Fruit fly (Drosophila melanogaster) whole organism, embryonic: ENCODE measurements around the gene sicily.
A peak's percentile ranks its signal among the peaks of the same experiment; 100 is the strongest.

Source experiments
- Antp ChIP-seq: fragments of 200-800 bp; sonication (Bioruptor generic); optimal IDR thresholded peaks from 3 replicates; lab custom pipeline; 2016; ENCODE audit warnings: missing biosample characterization, missing genetic modification characterization
- Atf-2 ChIP-seq: fragments of 200-800 bp; sonication (Bioruptor generic); optimal IDR thresholded peaks from 2 replicates; lab custom pipeline; 2016; ENCODE audit warnings: missing biosample characterization, missing genetic modification characterization
- CG11247 ChIP-seq: fragments of 200-800 bp; sonication (Bioruptor generic); IDR thresholded peaks from 2 replicates; pipeline ENCODE4 v1.3.6; 2022; ENCODE audit warnings: missing biosample characterization, missing genetic modification characterization
- CG11456 ChIP-seq: fragments of 200-800 bp; sonication (Bioruptor generic); IDR thresholded peaks from 3 replicates; pipeline ENCODE4 v1.3.6; 2022; ENCODE audit warnings: missing biosample characterization, missing genetic modification characterization
- CG11696 ChIP-seq: fragments of 200-800 bp; sonication (Bioruptor generic); IDR thresholded peaks from 2 replicates; pipeline ENCODE4 v1.3.6; 2022; ENCODE audit warnings: missing biosample characterization, missing genetic modification characterization
- CG12769 ChIP-seq: fragments of 200-800 bp; sonication (Bioruptor generic); optimal IDR thresholded peaks from 2 replicates; lab custom pipeline; 2019; ENCODE audit warnings: missing biosample characterization, mild to moderate bottlenecking, missing genetic modification characterization, moderate library complexity
- CG12942 ChIP-seq: fragments of 200-800 bp; sonication (Bioruptor generic); optimal IDR thresholded peaks from 3 replicates; lab custom pipeline; 2016; ENCODE audit warnings: missing biosample characterization, missing genetic modification characterization
- CG13424 ChIP-seq: fragments of 200-800 bp; sonication (Bioruptor generic); optimal IDR thresholded peaks from 2 replicates; lab custom pipeline; 2019; ENCODE audit warnings: missing biosample characterization, mild to moderate bottlenecking, missing genetic modification characterization, moderate library complexity
- CG14014 ChIP-seq: fragments of 200-800 bp; sonication (Bioruptor generic); IDR thresholded peaks from 2 replicates; pipeline ENCODE4 v1.3.6; 2022; ENCODE audit warnings: missing biosample characterization, missing genetic modification characterization
- CG14965 ChIP-seq: fragments of 200-800 bp; sonication (Bioruptor generic); optimal IDR thresholded peaks from 2 replicates; lab custom pipeline; 2016; ENCODE audit warnings: missing biosample characterization, missing genetic modification characterization, borderline replicate concordance
- CG15601 ChIP-seq: fragments of 200-800 bp; sonication (Bioruptor generic); optimal IDR thresholded peaks from 3 replicates; lab custom pipeline; 2019; ENCODE audit warnings: missing biosample characterization, mild to moderate bottlenecking, missing genetic modification characterization, moderate library complexity
- CG1647 ChIP-seq: fragments of 200-800 bp; sonication (Bioruptor generic); optimal IDR thresholded peaks from 3 replicates; lab custom pipeline; 2016; ENCODE audit warnings: missing biosample characterization, missing genetic modification characterization
- CG17912 ChIP-seq: fragments of 200-800 bp; sonication (Bioruptor generic); optimal IDR thresholded peaks from 2 replicates; lab custom pipeline; 2018; ENCODE audit warnings: missing biosample characterization, mild to moderate bottlenecking, missing genetic modification characterization
- CG3065 ChIP-seq: fragments of 200-800 bp; sonication (Bioruptor generic); optimal IDR thresholded peaks from 2 replicates; lab custom pipeline; 2016; ENCODE audit warnings: missing biosample characterization, missing genetic modification characterization
- CG3281 ChIP-seq: fragments of 200-800 bp; sonication (Bioruptor generic); optimal IDR thresholded peaks from 3 replicates; lab custom pipeline; 2017; ENCODE audit warnings: missing biosample characterization, mild to moderate bottlenecking, missing genetic modification characterization
- CG34376 ChIP-seq: fragments of 200-800 bp; sonication (Bioruptor generic); optimal IDR thresholded peaks from 2 replicates; lab custom pipeline; 2018; ENCODE audit warnings: missing biosample characterization, mild to moderate bottlenecking, missing genetic modification characterization
- CG34422 ChIP-seq: fragments of 200-800 bp; sonication (Bioruptor generic); IDR thresholded peaks from 3 replicates; pipeline ENCODE4 v1.3.6; 2022; ENCODE audit warnings: missing biosample characterization, missing genetic modification characterization
- CG4360 ChIP-seq: fragments of 200-800 bp; sonication (Bioruptor generic); IDR thresholded peaks from 2 replicates; pipeline ENCODE4 v1.3.6; 2022; ENCODE audit warnings: missing biosample characterization, missing genetic modification characterization
- CG43689 ChIP-seq: fragments of 200-800 bp; sonication (Bioruptor generic); IDR thresholded peaks from 2 replicates; pipeline ENCODE4 v1.3.6; 2022; ENCODE audit warnings: missing biosample characterization, missing genetic modification characterization
- CG8290 ChIP-seq, 3 experiments: fragments of 200-800 bp; sonication (Bioruptor generic); optimal IDR thresholded peaks; 2 replicates each; lab custom pipeline; 2016 to 2019; ENCODE audit warnings: missing biosample characterization in 3 of 3, missing genetic modification characterization in 3 of 3, mild to moderate bottlenecking in 2 of 3, moderate library complexity in 1 of 3
- CG8944 ChIP-seq: fragments of 200-800 bp; sonication (Bioruptor generic); optimal IDR thresholded peaks from 3 replicates; lab custom pipeline; 2016; ENCODE audit warnings: missing biosample characterization, missing genetic modification characterization
- CG9215 ChIP-seq: fragments of 200-800 bp; sonication (Bioruptor generic); IDR thresholded peaks from 2 replicates; pipeline ENCODE4 v1.3.6; 2022; ENCODE audit warnings: missing biosample characterization, missing genetic modification characterization
- CHES-1-like ChIP-seq: fragments of 200-800 bp; sonication (Bioruptor generic); optimal IDR thresholded peaks from 2 replicates; lab custom pipeline; 2016; ENCODE audit warnings: missing biosample characterization, missing genetic modification characterization
- Camta ChIP-seq: fragments of 200-800 bp; sonication (Bioruptor generic); optimal IDR thresholded peaks from 2 replicates; lab custom pipeline; 2016; ENCODE audit warnings: missing biosample characterization, missing genetic modification characterization
- Dfd ChIP-seq, 2 experiments: fragments of >200 bp; optimal IDR thresholded peaks; 2 replicates each; lab custom pipeline; 2017; ENCODE audit warnings: missing biosample characterization in 2 of 2, missing genetic modification characterization in 2 of 2
- Drgx ChIP-seq: fragments of 200-800 bp; sonication (Bioruptor generic); IDR thresholded peaks from 2 replicates; pipeline ENCODE4 v1.3.6; 2022; ENCODE audit warnings: missing biosample characterization, missing genetic modification characterization
- E2f1 ChIP-seq: fragments of 200-800 bp; sonication (Bioruptor generic); IDR thresholded peaks from 2 replicates; pipeline ENCODE4 v1.3.6; 2022; ENCODE audit warnings: missing biosample characterization, missing genetic modification characterization
- Hey ChIP-seq: fragments of 200-800 bp; sonication (Bioruptor generic); optimal IDR thresholded peaks from 3 replicates; lab custom pipeline; 2018; ENCODE audit warnings: missing biosample characterization, mild to moderate bottlenecking, missing genetic modification characterization
- HmgZ ChIP-seq: fragments of 200-800 bp; sonication (Bioruptor generic); optimal IDR thresholded peaks from 2 replicates; lab custom pipeline; 2018; ENCODE audit warnings: missing biosample characterization, mild to moderate bottlenecking, missing genetic modification characterization
- Hmx ChIP-seq: fragments of 200-800 bp; sonication (Bioruptor generic); optimal IDR thresholded peaks from 2 replicates; lab custom pipeline; 2016; ENCODE audit warnings: missing biosample characterization, missing genetic modification characterization
- TFAM ChIP-seq: fragments of 200-800 bp; sonication (Bioruptor generic); optimal IDR thresholded peaks from 2 replicates; lab custom pipeline; 2017; ENCODE audit warnings: missing biosample characterization, missing genetic modification characterization, inconsistent platforms
- Tbp ChIP-seq: fragments of >200 bp; optimal IDR thresholded peaks from 2 replicates; lab custom pipeline; 2018; ENCODE audit warnings: missing biosample characterization, missing genetic modification characterization
- Usf ChIP-seq: fragments of 200-800 bp; sonication (Bioruptor generic); optimal IDR thresholded peaks from 2 replicates; lab custom pipeline; 2017; ENCODE audit warnings: missing genotype, missing biosample characterization, missing genetic modification characterization
- az2 ChIP-seq: fragments of 200-800 bp; sonication (Bioruptor generic); optimal IDR thresholded peaks from 3 replicates; lab custom pipeline; 2016; ENCODE audit warnings: missing biosample characterization, missing genetic modification characterization
- bigmax ChIP-seq: fragments of 200-800 bp; sonication (Bioruptor generic); optimal IDR thresholded peaks from 2 replicates; lab custom pipeline; 2018; ENCODE audit warnings: missing biosample characterization, mild to moderate bottlenecking, missing genetic modification characterization
- emc ChIP-seq: fragments of 200-800 bp; sonication (Bioruptor generic); optimal IDR thresholded peaks from 2 replicates; lab custom pipeline; 2016; ENCODE audit warnings: missing biosample characterization, missing genetic modification characterization
- en ChIP-seq: fragments of 200-800 bp; sonication (Bioruptor generic); optimal IDR thresholded peaks from 2 replicates; lab custom pipeline; 2016; ENCODE audit warnings: missing biosample characterization, missing genetic modification characterization
- fru ChIP-seq: fragments of >200 bp; optimal IDR thresholded peaks from 2 replicates; lab custom pipeline; 2017
- gcm ChIP-seq: fragments of 200-800 bp; sonication (Bioruptor generic); optimal IDR thresholded peaks from 2 replicates; lab custom pipeline; 2019; ENCODE audit warnings: missing biosample characterization, mild to moderate bottlenecking, missing genetic modification characterization, moderate library complexity
- gro ChIP-seq: fragments of 200-800 bp; sonication (Bioruptor generic); optimal IDR thresholded peaks from 2 replicates; lab custom pipeline; 2016; ENCODE audit warnings: missing biosample characterization, missing genetic modification characterization
- gsb-n ChIP-seq: fragments of 200-800 bp; sonication (Bioruptor generic); optimal IDR thresholded peaks from 3 replicates; lab custom pipeline; 2018; ENCODE audit warnings: missing biosample characterization, mild to moderate bottlenecking, missing genetic modification characterization
- h ChIP-seq: fragments of >200 bp; optimal IDR thresholded peaks from 2 replicates; lab custom pipeline; 2017
- her ChIP-seq: fragments of 200-800 bp; sonication (Bioruptor generic); optimal IDR thresholded peaks from 2 replicates; lab custom pipeline; 2016; ENCODE audit warnings: missing biosample characterization, missing genetic modification characterization
- jumu ChIP-seq: fragments of 200-800 bp; sonication (Bioruptor generic); optimal IDR thresholded peaks from 3 replicates; lab custom pipeline; 2016; ENCODE audit warnings: missing biosample characterization, missing genetic modification characterization
- kah ChIP-seq: fragments of 200-800 bp; sonication (Bioruptor generic); optimal IDR thresholded peaks from 2 replicates; lab custom pipeline; 2018; ENCODE audit warnings: missing biosample characterization, mild to moderate bottlenecking, missing genetic modification characterization
- maf-S ChIP-seq: fragments of 200-800 bp; sonication (Bioruptor generic); optimal IDR thresholded peaks from 2 replicates; lab custom pipeline; 2016; ENCODE audit warnings: missing biosample characterization, missing genetic modification characterization
- phol ChIP-seq: fragments of 200-800 bp; sonication (Bioruptor generic); optimal IDR thresholded peaks from 3 replicates; lab custom pipeline; 2018; ENCODE audit warnings: missing biosample characterization, mild to moderate bottlenecking, missing genetic modification characterization, moderate library complexity
- sens ChIP-seq: fragments of 200-800 bp; sonication (Bioruptor generic); peaks from one replicate; lab custom pipeline; 2016; ENCODE audit warnings: missing biosample characterization, missing genetic modification characterization
- seq ChIP-seq: fragments of 200-800 bp; sonication (Bioruptor generic); IDR thresholded peaks from 2 replicates; pipeline ENCODE4 v1.3.6; 2022; ENCODE audit warnings: missing biosample characterization, missing genetic modification characterization
- sqz ChIP-seq: fragments of 200-800 bp; sonication (Bioruptor generic); optimal IDR thresholded peaks from 3 replicates; lab custom pipeline; 2018; ENCODE audit warnings: missing biosample characterization, mild to moderate bottlenecking, missing genetic modification characterization
- ttk ChIP-seq: fragments of 200-800 bp; sonication (Bioruptor generic); IDR thresholded peaks from 2 replicates; pipeline ENCODE4 v2.1.2; 2022; ENCODE audit warnings: missing biosample characterization, missing genetic modification characterization
- vfl ChIP-seq: fragments of 200-800 bp; sonication (Bioruptor generic); optimal IDR thresholded peaks from 2 replicates; lab custom pipeline; 2016; ENCODE audit warnings: missing biosample characterization, missing genetic modification characterization
- zen ChIP-seq: fragments of 200-800 bp; sonication (Bioruptor generic); optimal IDR thresholded peaks from 3 replicates; lab custom pipeline; 2018; ENCODE audit warnings: missing biosample characterization, mild to moderate bottlenecking, missing genetic modification characterization, moderate library complexity
- zen2 ChIP-seq: fragments of 200-800 bp; sonication (Bioruptor generic); IDR thresholded peaks from 3 replicates; pipeline ENCODE4 v1.3.6; 2022; ENCODE audit warnings: missing biosample characterization, missing genetic modification characterization; ENCODE audit not compliant: partially characterized antibody

Gene sicily

dm6 chrX:11885356-11885755, 6.2 kb upstream of the sicily start (continued):
- TF ChIP-seq CG14014 (GFP tag; lab: Robert Waterston, UW) (no peak), CG8290 (GFP tag; optimal IDR thresholded peaks at IDR 0.05; lab: Kevin White, UChicago) (no peak), CG8290 (tag; optimal IDR thresholded peaks at IDR 0.05; lab: Kevin White, UChicago) (peak in 1 of 2 experiments; percentile 69), Antp (GFP tag; lab: Kevin White, UChicago) (no peak), sqz (GFP tag; lab: Kevin White, UChicago) (peak; percentile 12), Usf (GFP tag; lab: Kevin White, UChicago) (no peak), Tbp (GFP tag; lab: Kevin White, UChicago) (no peak), CG3065 (GFP tag; lab: Kevin White, UChicago) (no peak), emc (no peak), gro (no peak), bigmax (GFP tag; lab: Kevin White, UChicago) (no peak), en (GFP tag; lab: Kevin White, UChicago) (no peak), CG14965 (no peak), her (GFP tag; lab: Kevin White, UChicago) (no peak), CG15601 (tag; lab: Kevin White, UChicago) (no peak), CG13424 (tag; lab: Kevin White, UChicago) (peak; percentile 61), CG17912 (GFP tag; lab: Kevin White, UChicago) (no peak), CG3281 (peak; percentile 68), E2f1 (no peak), zen2 (no peak), gcm (GFP tag; lab: Kevin White, UChicago) (no peak), CG11696 (GFP tag; lab: Robert Waterston, UW) (no peak), CG4360 (GFP tag; lab: Robert Waterston, UW) (no peak), TFAM (no peak), CG1647 (GFP tag; lab: Kevin White, UChicago) (no peak), jumu (GFP tag; lab: Kevin White, UChicago) (no peak), CG34422 (GFP tag; lab: Robert Waterston, UW) (no peak), CG9215 (GFP tag; lab: Robert Waterston, UW) (no peak), fru (lab: Kevin White, UChicago) (no peak), maf-S (no peak), seq (0 out of 2 replicates have a peak, but pooled peaks have one; percentile 14), vfl (no peak), CG11456 (GFP tag; lab: Robert Waterston, UW) (no peak), gsb-n (tag; lab: Kevin White, UChicago) (no peak), ttk (GFP tag; lab: Robert Waterston, UW) (no peak), CG43689 (GFP tag; lab: Robert Waterston, UW) (no peak), Atf-2 (no peak), CG12942 (no peak), az2 (GFP tag; lab: Kevin White, UChicago) (peak; percentile 20), CG11247 (no peak), CHES-1-like (GFP tag; lab: Kevin White, UChicago) (no peak), Dfd (GFP tag; optimal IDR thresholded peaks at IDR 0.05; lab: Kevin White, UChicago) (no peak), zen (no peak), Hey (tag; lab: Kevin White, UChicago) (peak; percentile 2), CG8944 (GFP tag; lab: Kevin White, UChicago) (no peak), HmgZ (tag; lab: Kevin White, UChicago) (no peak), Drgx (GFP tag; lab: Robert Waterston, UW) (no peak), phol (peak; percentile 48), CG34376 (no peak), h (lab: Kevin White, UChicago) (no peak), kah (GFP tag; lab: Kevin White, UChicago) (no peak), Hmx (GFP tag; lab: Kevin White, UChicago) (no peak), Camta (no peak), sens (peak; percentile 66), CG12769 (tag; lab: Kevin White, UChicago) (no peak)
